Fruit fly (Drosophila melanogaster) whole organism, prepupa: ENCODE data around the gene CSN8.

Experiments
- Sox102F ChIP-seq: fragments of 200-800 bp; sonication (Bioruptor generic); optimal IDR thresholded peaks from 2 replicates; lab custom pipeline; 2016; ENCODE audit warnings: missing biosample characterization, mild to moderate bottlenecking, missing genetic modification characterization
- ss ChIP-seq, 2 experiments: fragments of 200-800 bp; sonication (Bioruptor generic); optimal IDR thresholded peaks; 2 replicates in 1 of 2; 3 replicates in 1 of 2; lab custom pipeline; 2017 to 2018; ENCODE audit warnings: mild to moderate bottlenecking in 2 of 2, missing biosample characterization in 2 of 2, missing genetic modification characterization in 2 of 2, moderate library complexity in 1 of 2

dm6 chr2L:8333185-8333584 is 31.5 kb upstream of the CSN8 start:
- TF ChIP-seq Sox102F (GFP tag; lab: Kevin White, UChicago): no peak
- no peak for TF ChIP-seq ss (GFP tag; optimal IDR thresholded peaks at IDR 0.05; lab: Kevin White, UChicago)
